Fruit fly (Drosophila melanogaster) ovary, adult (tissue): ENCODE results near the gene CG13066.

Source experiments
- CG17801 ChIP-seq: fragments of 200-800 bp; optimal IDR thresholded peaks from 2 replicates; lab custom pipeline; 2019; ENCODE audit warnings: missing biosample characterization, mild to moderate bottlenecking, missing genetic modification characterization, moderate library complexity; ENCODE audit not compliant: partially characterized antibody

The CG13066 gene

DNA sequence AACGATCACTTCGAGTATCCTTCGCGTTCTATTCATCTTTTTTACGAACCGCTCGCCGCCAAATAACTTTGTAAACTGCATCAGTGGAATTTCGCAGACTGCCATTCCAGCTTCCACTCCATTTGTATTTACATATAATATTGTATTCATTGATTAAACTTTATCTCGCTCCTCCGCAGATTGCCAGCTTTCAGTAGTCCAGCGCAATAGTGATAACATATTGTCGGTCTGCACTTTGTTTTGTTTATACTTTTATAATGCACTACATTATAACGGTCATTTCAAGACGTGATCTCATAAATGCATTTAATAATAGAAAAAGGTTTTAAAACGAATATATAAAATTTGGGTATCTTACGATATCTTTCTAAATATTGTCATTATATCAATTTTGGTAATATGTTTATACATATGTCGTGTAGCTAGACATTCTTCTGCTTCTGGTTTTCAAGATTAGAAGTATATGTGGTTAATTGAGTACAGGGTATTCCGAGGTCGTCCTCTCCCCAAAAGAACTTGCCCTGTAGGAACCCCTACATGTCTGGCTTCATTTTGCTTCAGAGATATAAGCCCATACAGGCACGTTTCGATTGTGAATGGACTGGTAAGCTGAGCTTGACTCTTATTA lies 4.5 kb upstream of the CG13066 start, which contains the start of gene CG4950:
Gene CG4950, minus strand, starts transcription at position 51 of the 628 bp plus-strand sequence.
- TF ChIP-seq CG17801 (GFP tag; lab: Kevin White, UChicago) = no peak

DNA sequence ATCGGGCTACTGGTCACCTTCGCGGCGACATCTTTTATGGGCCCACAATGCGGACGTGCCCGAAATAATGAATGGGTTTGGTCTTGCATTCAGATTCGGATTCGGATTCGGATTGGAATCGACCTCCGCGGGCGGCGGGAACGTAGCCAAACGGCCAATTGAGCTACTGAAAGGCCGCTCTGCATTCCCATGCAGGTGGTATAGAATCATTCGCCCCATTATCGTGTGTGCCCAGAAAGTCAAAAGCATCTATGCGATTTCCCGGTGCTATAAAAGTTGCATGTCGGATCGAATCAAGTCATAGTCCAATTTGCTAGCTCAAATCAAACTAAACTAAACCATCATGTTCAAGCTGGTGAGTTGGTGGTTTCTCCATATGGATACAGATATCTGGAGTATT lies 3.6 kb upstream of the CG13066 start, which contains the start of gene CG13068:
Gene CG13068, plus strand, starts transcription at position 301 of the 400 bp plus-strand sequence.
- no peak for TF ChIP-seq CG17801 (GFP tag; lab: Kevin White, UChicago)

DNA sequence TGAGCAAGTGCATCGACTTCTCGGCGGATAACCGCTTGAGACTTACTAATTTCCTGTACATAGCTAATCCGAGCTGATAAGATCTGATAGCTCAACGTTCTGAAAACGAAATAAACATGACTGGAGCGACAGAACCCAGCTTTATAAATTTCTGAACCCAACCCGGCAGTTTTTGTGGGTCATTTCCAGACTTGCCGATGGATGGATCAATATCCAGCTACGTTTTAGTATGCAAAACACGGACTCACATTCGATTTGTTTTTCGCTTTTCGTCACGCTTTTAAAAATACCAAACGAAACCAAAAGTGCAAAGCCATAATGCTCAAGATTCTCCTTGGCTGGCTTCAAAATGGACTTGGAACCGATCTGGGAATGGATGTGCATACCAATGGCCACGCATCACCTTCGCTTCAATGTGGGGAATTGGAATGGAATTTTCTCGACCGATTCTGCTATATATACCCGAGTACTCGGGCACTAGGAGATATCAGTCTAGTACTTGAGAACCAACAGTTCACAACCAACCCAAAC lies 1.8 kb upstream of the CG13066 start, which contains the start of the genes CG34248 and CG13067:
Gene CG34248, minus strand, starts transcription at position 101 of the 531 bp plus-strand sequence.
Gene CG13067, plus strand, starts transcription at position 481 of the 531 bp plus-strand sequence.
- no peak for TF ChIP-seq CG17801 (GFP tag; lab: Kevin White, UChicago)

DNA sequence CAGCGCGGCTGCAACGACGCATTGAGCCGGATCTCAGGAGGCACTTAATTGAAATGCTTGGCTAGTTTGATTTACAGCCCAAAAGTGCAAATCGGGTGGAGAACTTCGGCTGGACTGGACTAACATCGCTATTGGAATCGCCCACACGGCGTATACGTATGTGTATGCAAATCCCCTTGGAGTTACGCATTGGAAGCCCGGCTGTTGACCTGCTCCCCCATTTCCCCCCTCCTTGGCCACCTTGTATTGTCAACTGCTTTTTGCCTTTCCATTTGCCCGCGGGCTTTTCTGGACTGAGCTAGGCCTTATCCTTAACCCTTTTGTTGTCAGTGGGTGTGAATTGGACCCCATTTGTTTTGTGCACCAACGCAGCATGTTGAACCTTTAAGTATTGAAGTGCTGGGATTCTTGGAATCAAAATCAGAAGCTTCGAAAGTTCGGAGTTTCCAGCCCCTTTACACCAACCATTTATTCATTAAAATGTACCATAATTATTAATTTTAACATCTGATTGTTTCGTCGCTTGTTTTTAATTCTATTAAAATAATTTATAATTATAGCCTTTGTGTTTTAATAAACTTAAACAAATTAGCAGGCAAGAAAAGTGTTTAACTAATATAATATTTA lies 2.8 kb downstream of the CG13066 start:
- TF ChIP-seq CG17801 (GFP tag; lab: Kevin White, UChicago) = no peak

- TF ChIP-seq CG17801 (GFP tag; lab: Kevin White, UChicago) = no peak
These were observed 4.4 kb downstream of the CG13066 start, which contains the start of gene CG13065 for dm6 chr3L:16277135-16277534. TSS of gene CG13065 (plus strand) at chr3L:16277435.

DNA sequence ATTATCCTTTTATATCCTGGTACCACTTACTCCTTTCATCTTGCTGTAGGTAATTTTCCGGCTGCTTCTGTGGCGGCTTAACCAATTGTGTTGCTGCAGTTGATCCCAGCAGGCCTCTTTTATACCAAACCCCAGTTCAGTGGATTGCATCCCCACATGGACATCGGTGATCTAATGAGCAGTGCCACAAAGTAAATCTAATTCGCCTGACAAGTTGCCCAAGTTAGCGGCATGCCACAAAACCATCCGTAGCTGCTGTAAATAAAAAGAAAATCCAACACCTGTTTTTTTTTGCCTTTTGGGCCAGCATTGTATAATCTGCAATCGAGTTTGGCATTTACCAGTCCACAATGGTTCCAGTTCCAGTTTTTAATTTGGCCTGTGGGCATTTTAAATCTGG lies 6.5 kb downstream of the CG13066 start, which contains the start of gene CG13050:
Gene CG13050, minus strand, starts transcription at position 101 of the 400 bp plus-strand sequence.
- TF ChIP-seq CG17801 (GFP tag; lab: Kevin White, UChicago) = no peak

DNA sequence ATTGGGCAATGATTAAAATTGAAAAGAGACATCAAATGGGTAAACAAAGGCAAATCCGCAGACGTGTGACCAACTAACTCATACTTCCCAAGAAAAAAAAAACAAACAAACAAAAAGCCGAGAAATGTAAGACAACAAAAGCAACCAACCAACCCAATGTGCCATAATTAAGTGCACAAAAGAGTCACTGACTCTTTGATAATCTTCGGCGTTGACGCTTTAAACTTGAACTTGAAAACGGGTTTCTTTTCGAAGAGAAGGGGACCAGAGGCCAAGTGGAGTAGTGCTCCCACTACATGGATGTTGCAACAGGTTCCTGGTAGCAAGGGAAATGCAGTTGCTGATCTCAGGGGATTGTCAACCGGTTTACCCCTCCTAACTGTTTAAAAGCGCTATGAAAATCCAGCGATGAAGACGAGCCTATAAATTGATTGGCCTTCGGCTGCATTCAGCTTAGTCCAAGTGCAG lies 7.3 kb downstream of the CG13066 start, which contains the start of gene CG13064:
Gene CG13064, plus strand, starts transcription at position 418 of the 468 bp plus-strand sequence.
- no peak for TF ChIP-seq CG17801 (GFP tag; lab: Kevin White, UChicago)

DNA sequence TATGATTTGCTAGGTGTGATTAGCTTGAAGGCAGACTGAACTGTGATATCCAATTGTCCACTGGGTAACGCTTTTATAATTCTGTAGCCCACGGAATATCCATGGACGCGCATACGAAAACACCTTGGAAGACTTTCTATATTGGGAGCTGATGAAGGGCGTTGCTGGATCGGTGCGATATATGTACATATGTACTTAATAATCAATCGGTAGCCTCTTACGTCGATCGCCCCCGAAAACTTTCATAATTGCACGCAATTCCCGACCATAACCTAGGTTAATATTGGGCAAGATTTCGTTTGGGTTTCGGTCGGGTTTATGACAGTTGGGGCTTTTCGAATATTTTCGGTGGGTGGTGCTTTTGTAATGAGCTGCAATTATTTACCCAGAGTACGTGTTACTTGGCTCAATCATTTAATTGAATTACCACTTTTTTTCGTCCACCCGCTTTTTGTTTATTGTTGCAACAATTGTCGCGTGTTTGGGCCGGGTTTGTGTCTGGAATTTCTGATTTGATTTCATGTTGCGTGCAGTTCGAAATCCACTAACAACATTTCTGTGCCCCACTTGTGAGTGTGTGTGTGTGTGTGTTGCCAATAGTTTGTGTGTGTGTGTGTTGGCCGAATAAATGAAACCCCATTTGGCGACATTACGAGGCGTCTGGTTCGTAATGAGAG lies 9.3 kb downstream of the CG13066 start, which contains the start of gene CG13049:
Gene CG13049, minus strand, starts transcription at position 51 of the 677 bp plus-strand sequence.
- TF ChIP-seq CG17801 (GFP tag; lab: Kevin White, UChicago) = no peak

DNA sequence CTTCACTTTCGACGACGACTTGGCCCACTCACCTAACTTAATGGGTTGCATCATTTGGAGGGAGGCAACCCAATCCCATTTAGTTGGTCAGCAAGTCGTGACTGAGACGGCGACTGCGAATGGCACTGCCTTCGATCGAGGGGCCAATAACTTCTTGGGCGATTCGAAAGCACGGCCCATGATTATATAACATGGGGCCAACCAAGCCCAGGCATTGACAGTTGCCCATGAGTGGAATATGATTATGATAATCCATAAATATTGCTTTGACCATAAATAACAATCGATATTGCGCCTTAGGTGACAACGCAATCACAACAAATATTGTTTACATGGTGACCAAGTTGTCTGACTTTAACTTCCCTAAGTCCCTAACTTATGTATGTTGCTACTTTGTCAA lies 11.1 kb downstream of the CG13066 start, which contains the start of gene CG13048:
Gene CG13048, minus strand, starts transcription at position 101 of the 400 bp plus-strand sequence.
- no peak for TF ChIP-seq CG17801 (GFP tag; lab: Kevin White, UChicago)

DNA sequence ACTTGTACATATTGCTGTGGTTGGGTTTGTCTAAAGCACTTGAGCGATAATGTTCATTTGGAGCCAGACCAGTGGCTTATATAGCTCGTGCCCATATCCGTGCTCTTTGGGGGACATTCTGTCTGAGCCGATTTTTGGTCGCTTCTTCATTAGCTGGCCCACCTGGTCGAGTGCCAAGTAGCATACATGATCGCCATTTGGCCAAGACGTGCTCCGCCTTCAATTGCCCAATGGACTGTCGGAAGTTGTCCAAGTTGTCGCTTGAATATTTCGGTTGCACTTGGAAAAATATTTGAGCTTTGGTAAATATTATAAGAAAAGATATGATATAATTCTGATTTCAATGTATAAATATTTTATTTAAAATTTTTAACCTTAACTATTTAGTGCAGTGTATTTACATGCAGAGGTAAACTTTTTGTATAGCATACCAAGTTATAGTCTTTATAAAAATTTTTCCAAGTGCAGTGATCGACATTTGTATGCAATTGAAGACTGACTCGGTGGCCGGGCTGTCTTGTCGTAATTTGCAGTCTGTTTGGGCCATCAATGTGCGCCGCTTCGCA lies 12.7 kb downstream of the CG13066 start, which contains the start of gene CG13047:
Gene CG13047, minus strand, starts transcription at position 51 of the 566 bp plus-strand sequence.
- no peak for TF ChIP-seq CG17801 (GFP tag; lab: Kevin White, UChicago)

dm6 chr3L:16286258-16286657 lies 13.5 kb downstream of the CG13066 start:
- TF ChIP-seq CG17801 (GFP tag; lab: Kevin White, UChicago) = no peak

- no peak for TF ChIP-seq CG17801 (GFP tag; lab: Kevin White, UChicago)
These were observed 15.6 kb downstream of the CG13066 start, which contains the start of gene CG13046 for dm6 chr3L:16288322-16288721. TSS of gene CG13046 (minus strand) at chr3L:16288422.

DNA sequence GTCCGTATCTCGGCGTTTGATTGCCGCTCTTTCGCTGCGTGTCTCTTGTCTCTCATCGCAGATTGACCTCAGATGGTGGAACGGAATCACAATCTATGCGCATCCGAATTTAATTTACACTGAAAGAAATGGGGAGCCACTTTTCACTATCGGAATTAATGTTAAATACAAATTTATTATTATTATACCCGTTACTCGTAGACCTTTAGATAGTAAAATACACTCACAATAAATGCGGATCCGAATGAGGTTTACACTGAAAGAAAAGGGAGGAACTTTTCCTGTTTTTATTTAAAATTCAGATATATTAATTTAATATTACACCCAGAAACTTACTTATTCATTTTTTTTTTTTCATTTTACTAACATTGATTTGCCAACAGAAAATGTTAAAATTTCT lies 16.4 kb downstream of the CG13066 start:
- TF ChIP-seq CG17801 (GFP tag; lab: Kevin White, UChicago) = no peak

DNA sequence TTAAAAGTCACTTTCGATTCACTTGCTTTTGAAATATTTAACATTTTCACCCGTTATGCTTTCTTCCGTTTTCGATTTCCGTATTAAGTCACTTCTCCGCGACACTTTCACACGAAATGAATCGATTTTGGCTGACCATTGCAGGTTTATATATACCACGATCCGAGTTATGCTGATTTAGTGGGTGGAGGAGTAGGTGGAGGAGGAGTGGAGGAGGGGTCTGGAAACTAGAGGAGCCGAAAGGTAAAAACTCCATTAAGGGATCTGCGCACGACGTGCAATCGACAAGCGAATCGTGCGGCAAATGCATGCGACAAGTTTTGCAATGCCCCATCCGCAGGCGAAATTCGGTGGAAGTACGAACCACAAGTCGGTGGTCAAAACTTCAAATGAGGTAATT lies 18.1 kb downstream of the CG13066 start, which contains the start of gene CG13045:
Gene CG13045, minus strand, starts transcription at position 101 of the 400 bp plus-strand sequence.
- no peak for TF ChIP-seq CG17801 (GFP tag; lab: Kevin White, UChicago)
